Fruit fly (Drosophila melanogaster) whole organism, prepupa: Measurements from ENCODE around the gene tank.
A peak's percentile ranks its signal among the peaks of the same experiment; 100 is the strongest.

Source experiments
- Blimp-1 ChIP-seq: fragments of 200-800 bp; sonication (Bioruptor generic); optimal IDR thresholded peaks from 3 replicates; lab custom pipeline; 2017; ENCODE audit warnings: missing biosample characterization, missing genetic modification characterization, mild to moderate bottlenecking, moderate library complexity, missing genetic modification reagents
- CG15336 ChIP-seq: fragments of 200-800 bp; sonication (Bioruptor generic); IDR thresholded peaks from 2 replicates; pipeline ENCODE4 v1.3.6; 2022; ENCODE audit warnings: missing biosample characterization, missing genetic modification characterization
- CG16779 ChIP-seq: fragments of 200-800 bp; sonication (Bioruptor generic); optimal IDR thresholded peaks from 3 replicates; lab custom pipeline; 2017; ENCODE audit warnings: missing biosample characterization, mild to moderate bottlenecking, missing genetic modification characterization
- CG32006 ChIP-seq: fragments of 200-800 bp; sonication (Bioruptor generic); optimal IDR thresholded peaks from 3 replicates; lab custom pipeline; 2017; ENCODE audit warnings: missing biosample characterization, mild to moderate bottlenecking, missing genetic modification characterization
- CG3919 ChIP-seq: fragments of 200-800 bp; sonication (Bioruptor generic); optimal IDR thresholded peaks from 3 replicates; lab custom pipeline; 2016; ENCODE audit warnings: missing biosample characterization, missing genetic modification characterization
- Gug ChIP-seq: fragments of 200-800 bp; sonication (Bioruptor generic); IDR thresholded peaks from 2 replicates; pipeline ENCODE4 v1.3.6; 2022; ENCODE audit warnings: missing biosample characterization, missing genetic modification characterization
- Met ChIP-seq: fragments of 200-800 bp; sonication (Bioruptor generic); optimal IDR thresholded peaks from 3 replicates; lab custom pipeline; 2016; ENCODE audit warnings: missing biosample characterization, missing genetic modification characterization
- OdsH ChIP-seq: fragments of 200-800 bp; sonication (Bioruptor generic); optimal IDR thresholded peaks from 3 replicates; lab custom pipeline; 2016; ENCODE audit warnings: missing biosample characterization, missing genetic modification characterization
- lz ChIP-seq: fragments of 200-800 bp; sonication (Bioruptor generic); optimal IDR thresholded peaks from 3 replicates; lab custom pipeline; 2016; ENCODE audit warnings: missing biosample characterization, missing genetic modification characterization
- pdm3 ChIP-seq: fragments of 200-800 bp; sonication (Bioruptor generic); optimal IDR thresholded peaks from 3 replicates; lab custom pipeline; 2016; ENCODE audit warnings: missing biosample characterization, missing genetic modification characterization

DNA sequence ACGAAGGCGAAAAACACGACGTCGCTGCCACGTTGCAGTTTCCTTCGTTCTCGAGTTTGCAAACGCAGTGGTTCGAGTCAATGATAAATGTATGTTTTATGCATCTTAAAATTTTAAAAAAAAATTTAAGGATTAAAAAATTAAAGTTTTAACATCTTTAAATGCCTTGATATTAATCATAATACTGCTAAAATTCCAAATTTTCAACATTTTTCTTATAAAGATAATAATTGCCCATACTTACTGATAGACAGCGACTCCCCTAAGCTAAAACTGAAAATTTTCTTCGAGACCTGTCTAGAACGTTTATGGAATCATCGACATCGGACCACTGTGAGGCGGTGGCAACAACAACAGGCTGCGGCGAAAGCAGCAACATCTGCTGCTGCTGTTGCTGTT is 16.5 kb downstream of the tank start:
- peak; percentile 63 for TF ChIP-seq Gug (GFP tag; lab: Robert Waterston, UW)
- peak; percentile 27 for TF ChIP-seq lz (GFP tag; lab: Kevin White, UChicago)
- TF ChIP-seq CG32006: peak; percentile 78
- peak; percentile 3 for TF ChIP-seq Blimp-1
- peak; percentile 74 for TF ChIP-seq CG3919 (GFP tag; lab: Kevin White, UChicago)
- TF ChIP-seq pdm3 (GFP tag; lab: Kevin White, UChicago): peak; percentile 76
- TF ChIP-seq CG15336 (GFP tag; lab: Robert Waterston, UW): peak; percentile 53
- TF ChIP-seq CG16779: peak; percentile 81
- TF ChIP-seq OdsH: peak; percentile 82
- peak; percentile 72 for TF ChIP-seq Met (GFP tag; lab: Kevin White, UChicago)
